Fruit fly (Drosophila melanogaster) Kc167 (cell line): ENCODE results near the gene CG12012.

Experiments used
- Myc ChIP-seq: fragments of >200 bp; optimal IDR thresholded peaks from 2 replicates; lab custom pipeline; 2017; ENCODE audit warnings: missing external identifiers
- Sin3A ChIP-seq: fragments of >200 bp; optimal IDR thresholded peaks from 2 replicates; lab custom pipeline; 2018; ENCODE audit warnings: missing external identifiers
- h ChIP-seq: fragments of >200 bp; optimal IDR thresholded peaks from 3 replicates; lab custom pipeline; 2018; ENCODE audit warnings: missing external identifiers
- insv ChIP-seq: fragments of >200 bp; optimal IDR thresholded peaks from 3 replicates; lab custom pipeline; 2018; ENCODE audit warnings: missing external identifiers
- psq ChIP-seq: fragments of >200 bp; optimal IDR thresholded peaks from 2 replicates; lab custom pipeline; 2017; ENCODE audit warnings: missing external identifiers

DNA sequence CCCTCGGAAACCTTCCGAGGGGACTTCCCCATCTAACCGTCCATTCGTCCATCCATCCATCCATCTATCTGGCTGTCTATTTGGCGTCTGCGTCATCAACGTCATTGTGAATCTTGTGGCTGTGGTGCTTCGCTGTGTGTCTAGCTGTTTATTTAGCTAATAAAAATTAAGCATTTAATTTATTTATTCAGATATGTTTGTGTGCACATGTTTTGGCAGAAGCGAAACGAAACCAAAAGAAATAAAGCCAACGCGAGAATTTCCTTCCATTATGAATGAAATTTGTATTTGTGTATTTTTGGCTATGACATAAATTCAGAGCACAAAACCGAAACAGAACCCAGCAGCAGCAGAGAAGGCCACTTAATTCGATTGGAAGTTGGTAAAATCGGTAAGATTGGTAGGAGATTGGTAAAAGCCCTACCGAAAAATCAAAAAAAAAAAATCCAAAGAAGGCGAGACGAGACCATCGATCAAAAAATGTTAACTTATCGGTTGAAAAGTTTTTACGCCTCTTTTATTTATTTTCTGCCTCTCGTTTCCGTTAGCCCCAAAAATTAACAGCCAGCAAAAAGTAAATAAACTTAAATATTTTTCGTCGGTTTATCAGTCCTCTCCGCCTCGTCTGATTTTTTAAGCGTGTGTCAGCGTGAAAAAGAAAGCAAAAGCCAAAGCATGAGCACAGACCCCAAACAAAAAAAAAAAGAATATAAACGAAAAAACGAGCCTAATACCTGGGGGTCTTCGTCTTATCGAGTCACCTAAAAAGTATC is 38.4 kb downstream of the CG12012 start:
- TF ChIP-seq psq (no peak), h (no peak), Myc (lab: Kevin White, UChicago) (no peak), Sin3A (no peak), insv (lab: Kevin White, UChicago) (no peak)
